Fruit fly (Drosophila melanogaster) whole organism, embryonic: ENCODE data around the gene Oseg1.

Experiments used
- B-H1 ChIP-seq: fragments of 200-800 bp; sonication (Bioruptor generic); IDR thresholded peaks from 3 replicates; pipeline ENCODE4 v1.3.6; 2022; ENCODE audit warnings: missing biosample characterization, missing genetic modification characterization
- BEAF-32 ChIP-seq: fragments of 200-800 bp; sonication (Bioruptor generic); optimal IDR thresholded peaks from 3 replicates; lab custom pipeline; 2017; ENCODE audit warnings: missing biosample characterization, missing genetic modification characterization, mild to moderate bottlenecking, moderate library complexity, missing genetic modification reagents
- Bdp1 ChIP-seq: fragments of 200-800 bp; sonication (Bioruptor generic); optimal IDR thresholded peaks from 3 replicates; lab custom pipeline; 2016; ENCODE audit warnings: missing biosample characterization, missing genetic modification characterization
- Bteb2 ChIP-seq: fragments of 200-800 bp; sonication (Bioruptor generic); optimal IDR thresholded peaks from 2 replicates; lab custom pipeline; 2016; ENCODE audit warnings: missing biosample characterization, missing genetic modification characterization
- CG10321 ChIP-seq: fragments of 200-800 bp; sonication (Bioruptor generic); IDR thresholded peaks from 2 replicates; pipeline ENCODE4 v1.3.6; 2022; ENCODE audit warnings: missing biosample characterization, missing genetic modification characterization
- CG13296 ChIP-seq: fragments of 200-800 bp; sonication (Bioruptor generic); optimal IDR thresholded peaks from 3 replicates; lab custom pipeline; 2018; ENCODE audit warnings: missing biosample characterization, mild to moderate bottlenecking, missing genetic modification characterization
- CG15601 ChIP-seq: fragments of 200-800 bp; sonication (Bioruptor generic); optimal IDR thresholded peaks from 3 replicates; lab custom pipeline; 2019; ENCODE audit warnings: missing biosample characterization, mild to moderate bottlenecking, missing genetic modification characterization, moderate library complexity
- CG1602 ChIP-seq: fragments of 200-800 bp; sonication (Bioruptor generic); optimal IDR thresholded peaks from 3 replicates; lab custom pipeline; 2016; ENCODE audit warnings: missing biosample characterization, missing genetic modification characterization
- CG18011 ChIP-seq: fragments of 200-800 bp; sonication (Bioruptor generic); optimal IDR thresholded peaks from 2 replicates; lab custom pipeline; 2017; ENCODE audit warnings: missing biosample characterization, missing genetic modification characterization, mild to moderate bottlenecking, moderate library complexity, missing genotype
- CG18262 ChIP-seq: fragments of 200-800 bp; optimal IDR thresholded peaks from 3 replicates; lab custom pipeline; 2019; ENCODE audit warnings: missing biosample characterization, mild to moderate bottlenecking, missing genetic modification characterization, moderate library complexity
- CG18764 ChIP-seq: fragments of 200-800 bp; sonication (Bioruptor generic); optimal IDR thresholded peaks from 3 replicates; lab custom pipeline; 2016; ENCODE audit warnings: missing biosample characterization, missing genetic modification characterization
- CG2120 ChIP-seq: fragments of 200-800 bp; sonication (Bioruptor generic); optimal IDR thresholded peaks from 3 replicates; lab custom pipeline; 2016; ENCODE audit warnings: missing biosample characterization, missing genetic modification characterization
- CG30403 ChIP-seq: fragments of 200-800 bp; sonication (Bioruptor generic); optimal IDR thresholded peaks from 3 replicates; lab custom pipeline; 2016; ENCODE audit warnings: missing biosample characterization, missing genetic modification characterization
- CG3407 ChIP-seq: fragments of 200-800 bp; sonication (Bioruptor generic); optimal IDR thresholded peaks from 2 replicates; lab custom pipeline; 2018; ENCODE audit warnings: missing biosample characterization, mild to moderate bottlenecking, missing genetic modification characterization
- CG3847 ChIP-seq: fragments of 200-800 bp; sonication (Bioruptor generic); IDR thresholded peaks from 2 replicates; pipeline ENCODE4 v1.3.6; 2022; ENCODE audit warnings: missing biosample characterization, missing genetic modification characterization
- CG5953 ChIP-seq: fragments of 200-800 bp; sonication (Bioruptor generic); IDR thresholded peaks from 2 replicates; pipeline ENCODE4 v1.3.6; 2022; ENCODE audit warnings: missing biosample characterization, missing genetic modification characterization
- CG7556 ChIP-seq: fragments of 200-800 bp; sonication (Bioruptor generic); optimal IDR thresholded peaks from 2 replicates; lab custom pipeline; 2017; ENCODE audit warnings: missing biosample characterization, mild to moderate bottlenecking, missing genetic modification characterization
- CG7786 ChIP-seq: fragments of 200-800 bp; sonication (Bioruptor generic); optimal IDR thresholded peaks from 2 replicates; lab custom pipeline; 2016; ENCODE audit warnings: missing biosample characterization, missing genetic modification characterization
- CG8388 ChIP-seq: fragments of 200-800 bp; sonication (Bioruptor generic); optimal IDR thresholded peaks from 2 replicates; lab custom pipeline; 2019; ENCODE audit warnings: missing biosample characterization, mild to moderate bottlenecking, missing genetic modification characterization, moderate library complexity
- CG8478 ChIP-seq: fragments of >200 bp; optimal IDR thresholded peaks from 2 replicates; lab custom pipeline; 2018
- CTCF ChIP-seq: fragments of 200-800 bp; sonication (Bioruptor generic); optimal IDR thresholded peaks from 2 replicates; lab custom pipeline; 2017; ENCODE audit warnings: missing biosample characterization, mild to moderate bottlenecking, missing genetic modification characterization, moderate library complexity
- Camta ChIP-seq: fragments of 200-800 bp; sonication (Bioruptor generic); optimal IDR thresholded peaks from 2 replicates; lab custom pipeline; 2016; ENCODE audit warnings: missing biosample characterization, missing genetic modification characterization
- CkIIα-i1 ChIP-seq: fragments of 200-800 bp; sonication (Bioruptor generic); IDR thresholded peaks from 2 replicates; pipeline ENCODE4 v1.3.6; 2022; ENCODE audit warnings: missing biosample characterization, missing genetic modification characterization
- Doc2 ChIP-seq: fragments of 200-800 bp; sonication (Bioruptor generic); IDR thresholded peaks from 2 replicates; pipeline ENCODE4 v1.3.6; 2022; ENCODE audit warnings: missing biosample characterization, missing genetic modification characterization
- Ets97D ChIP-seq: fragments of 200-800 bp; sonication (Bioruptor generic); optimal IDR thresholded peaks from 3 replicates; lab custom pipeline; 2016; ENCODE audit warnings: missing biosample characterization, missing genetic modification characterization
- Fer3 ChIP-seq: fragments of 200-800 bp; sonication (Bioruptor generic); optimal IDR thresholded peaks from 2 replicates; lab custom pipeline; 2018; ENCODE audit warnings: missing biosample characterization, mild to moderate bottlenecking, missing genetic modification characterization, moderate library complexity
- HHEX ChIP-seq: fragments of 200-800 bp; sonication (Bioruptor generic); optimal IDR thresholded peaks from 3 replicates; lab custom pipeline; 2017; ENCODE audit warnings: missing biosample characterization, mild to moderate bottlenecking, missing genetic modification characterization, missing genetic modification reagents
- HmgD ChIP-seq: fragments of 200-800 bp; sonication (Bioruptor generic); optimal IDR thresholded peaks from 3 replicates; lab custom pipeline; 2016; ENCODE audit warnings: missing biosample characterization, missing genetic modification characterization
- Hmr ChIP-seq: fragments of 200-800 bp; sonication (Bioruptor generic); optimal IDR thresholded peaks from 3 replicates; lab custom pipeline; 2017; ENCODE audit warnings: mild to moderate bottlenecking, missing biosample characterization, missing genetic modification reagents, missing genetic modification characterization
- NFAT ChIP-seq: fragments of 200-800 bp; sonication (Bioruptor generic); IDR thresholded peaks from 2 replicates; pipeline ENCODE4 v1.3.6; 2022; ENCODE audit warnings: missing biosample characterization, missing genetic modification characterization
- Oli ChIP-seq: fragments of 200-800 bp; sonication (Bioruptor generic); optimal IDR thresholded peaks from 2 replicates; lab custom pipeline; 2018; ENCODE audit warnings: missing biosample characterization, mild to moderate bottlenecking, missing genetic modification characterization, moderate library complexity
- Six4 ChIP-seq: fragments of 200-800 bp; sonication (Bioruptor generic); optimal IDR thresholded peaks from 2 replicates; lab custom pipeline; 2016; ENCODE audit warnings: missing biosample characterization, missing genetic modification characterization
- Spps ChIP-seq: fragments of 200-800 bp; sonication (Bioruptor generic); optimal IDR thresholded peaks from 2 replicates; lab custom pipeline; 2018; ENCODE audit warnings: missing biosample characterization, mild to moderate bottlenecking, missing genetic modification characterization
- Usf ChIP-seq: fragments of 200-800 bp; sonication (Bioruptor generic); optimal IDR thresholded peaks from 2 replicates; lab custom pipeline; 2017; ENCODE audit warnings: missing genotype, missing biosample characterization, missing genetic modification characterization
- ash1 ChIP-seq: fragments of 200-800 bp; sonication (Bioruptor generic); optimal IDR thresholded peaks from 2 replicates; lab custom pipeline; 2018; ENCODE audit warnings: missing biosample characterization, mild to moderate bottlenecking, missing genetic modification characterization
- cato ChIP-seq: fragments of 200-800 bp; sonication (Bioruptor generic); optimal IDR thresholded peaks from 2 replicates; lab custom pipeline; 2016; ENCODE audit warnings: missing biosample characterization, missing genetic modification characterization, borderline replicate concordance
- crp ChIP-seq, 2 experiments: fragments of 200-800 bp; sonication (Bioruptor generic); optimal IDR thresholded peaks; 2 replicates in 1 of 2; 3 replicates in 1 of 2; lab custom pipeline; 2017; ENCODE audit warnings: missing biosample characterization in 2 of 2, missing genetic modification characterization in 2 of 2, mild to moderate bottlenecking in 1 of 2, moderate library complexity in 1 of 2
- dysf ChIP-seq: fragments of 200-800 bp; sonication (Bioruptor generic); IDR thresholded peaks from 3 replicates; pipeline ENCODE4 v1.3.6; 2022; ENCODE audit warnings: missing biosample characterization, missing genetic modification characterization
- ewg ChIP-seq: fragments of 200-800 bp; sonication (Bioruptor generic); optimal IDR thresholded peaks from 3 replicates; lab custom pipeline; 2017; ENCODE audit warnings: mild to moderate bottlenecking, missing biosample characterization, missing genetic modification reagents, missing genetic modification characterization
- fd64A ChIP-seq: fragments of 200-800 bp; sonication (Bioruptor generic); optimal IDR thresholded peaks from 3 replicates; lab custom pipeline; 2018; ENCODE audit warnings: missing biosample characterization, mild to moderate bottlenecking, missing genetic modification characterization
- ftz-f1 ChIP-seq: fragments of 200-800 bp; sonication (Bioruptor generic); optimal IDR thresholded peaks from 2 replicates; lab custom pipeline; 2016; ENCODE audit warnings: missing biosample characterization, missing genetic modification characterization
- gfzf ChIP-seq: fragments of 200-800 bp; sonication (Bioruptor generic); optimal IDR thresholded peaks from 2 replicates; lab custom pipeline; 2016; ENCODE audit warnings: missing biosample characterization, mild to moderate bottlenecking, missing genetic modification characterization, moderate library complexity
- pan ChIP-seq, 4 experiments: fragments of >200 bp in 3 of 4; fragments of 200-800 bp in 1 of 4; sonication (Bioruptor generic) in 1 of 4; optimal IDR thresholded peaks in 3 of 4; IDR thresholded peaks in 1 of 4; 2 replicates each; pipeline versions ENCODE4 v1.3.6 to Lab custom; 2017 to 2022; ENCODE audit warnings: missing biosample characterization in 2 of 4, missing genetic modification characterization in 2 of 4, mixed read lengths in 1 of 4
- phol ChIP-seq: fragments of 200-800 bp; sonication (Bioruptor generic); optimal IDR thresholded peaks from 3 replicates; lab custom pipeline; 2018; ENCODE audit warnings: missing biosample characterization, mild to moderate bottlenecking, missing genetic modification characterization, moderate library complexity
- pum ChIP-seq: fragments of 200-800 bp; sonication (Bioruptor generic); optimal IDR thresholded peaks from 2 replicates; lab custom pipeline; 2016; ENCODE audit warnings: missing biosample characterization, missing genetic modification characterization
- tup ChIP-seq: fragments of 200-800 bp; sonication (Bioruptor generic); optimal IDR thresholded peaks from 2 replicates; lab custom pipeline; 2016; ENCODE audit warnings: missing biosample characterization, mild to moderate bottlenecking, missing genetic modification characterization, moderate library complexity
- tx ChIP-seq: fragments of 200-800 bp; sonication (Bioruptor generic); optimal IDR thresholded peaks from 2 replicates; lab custom pipeline; 2016; ENCODE audit warnings: missing biosample characterization, missing genetic modification characterization
- zfh1 ChIP-seq: fragments of 200-800 bp; sonication (Bioruptor generic); IDR thresholded peaks from 3 replicates; pipeline ENCODE4 v1.3.6; 2022; ENCODE audit warnings: missing biosample characterization, missing genetic modification characterization

The Oseg1 gene

DNA sequence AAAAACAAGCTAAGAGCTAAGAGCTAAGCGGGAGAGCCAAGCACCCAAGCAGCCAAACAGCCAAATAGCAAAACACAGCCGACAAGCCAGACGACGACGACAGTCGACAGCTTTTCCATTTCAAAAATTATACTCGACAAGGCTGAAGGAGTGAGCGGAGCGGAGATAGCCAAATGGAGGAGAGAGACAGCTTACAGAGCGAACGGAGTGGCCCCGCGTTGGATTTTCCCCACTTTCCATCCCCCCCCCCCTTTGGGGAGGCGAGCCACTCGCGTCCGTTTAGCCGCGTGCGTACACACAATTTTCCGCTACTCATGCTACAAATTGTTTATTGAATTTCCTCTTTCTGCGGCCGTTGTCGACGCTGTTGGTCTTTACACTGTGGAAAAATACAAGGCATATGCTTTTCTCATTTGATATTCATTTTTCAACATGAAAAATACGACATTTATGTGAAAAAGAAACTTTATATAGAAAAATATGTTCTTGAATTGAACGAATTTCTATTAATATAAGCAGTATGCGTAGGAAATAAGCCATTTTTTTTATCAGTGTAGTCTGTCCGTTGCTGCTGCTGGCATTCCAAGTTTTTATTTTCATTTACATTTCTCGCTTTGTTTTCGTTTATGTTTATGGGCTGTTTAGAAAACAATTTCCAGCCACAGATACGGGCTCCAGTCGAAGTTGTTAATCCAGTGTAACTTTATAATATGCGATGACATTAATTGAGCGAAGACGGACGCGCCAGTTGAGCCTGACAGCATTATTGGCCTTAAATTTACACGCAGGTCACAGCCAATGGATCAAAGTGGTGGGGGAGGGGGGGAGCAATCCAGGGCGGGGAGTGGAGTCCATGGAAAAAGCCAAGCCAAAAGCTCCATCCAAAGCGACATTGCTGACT is 45.5 kb upstream of the Oseg1 start (continued):
- TF ChIP-seq pan (optimal IDR thresholded peaks at IDR 0.05; lab: Kevin White, UChicago) (no peak), pan (GFP tag; optimal IDR thresholded peaks at IDR 0.05 in 1 of 2, IDR thresholded peaks at IDR 0.05 in 1 of 2) (peak in 1 of 2 experiments; percentile 98), tup (GFP tag; lab: Kevin White, UChicago) (peak; percentile 95), fd64A (GFP tag; lab: Kevin White, UChicago) (peak; percentile 99), Ets97D (GFP tag; lab: Kevin White, UChicago) (peak; percentile 93), CG8478 (no peak), NFAT (GFP tag; lab: Robert Waterston, UW) (peak; percentile 90), CG1602 (GFP tag; lab: Kevin White, UChicago) (peak; percentile 99), CG18764 (GFP tag; lab: Kevin White, UChicago) (peak; percentile 97), Camta (peak; percentile 98), Fer3 (peak; percentile 98), phol (tag; lab: Kevin White, UChicago) (peak; percentile 99), HmgD (GFP tag; lab: Kevin White, UChicago) (peak; percentile 95), zfh1 (GFP tag; lab: Robert Waterston, UW) (peak; percentile 99), ftz-f1 (GFP tag; lab: Kevin White, UChicago) (peak; percentile 46), CG3847 (peak; percentile 97), Spps (peak; percentile 99), crp (GFP tag; optimal IDR thresholded peaks at IDR 0.05; lab: Kevin White, UChicago) (peak; percentile 18 to 71), B-H1 (GFP tag; lab: Robert Waterston, UW) (peak; percentile 96), CkIIα-i1 (GFP tag; lab: Robert Waterston, UW) (peak; percentile 91), ash1 (GFP tag; lab: Kevin White, UChicago) (peak; percentile 74), CG5953 (GFP tag; lab: Robert Waterston, UW) (peak; percentile 97), CG3407 (GFP tag; lab: Kevin White, UChicago) (peak; percentile 98), Bdp1 (GFP tag; lab: Kevin White, UChicago) (peak; percentile 92), Oli (tag; lab: Kevin White, UChicago) (peak; percentile 99), gfzf (GFP tag; lab: Kevin White, UChicago) (peak; percentile 22), CG8388 (GFP tag; lab: Kevin White, UChicago) (peak; percentile 99), tx (GFP tag; lab: Kevin White, UChicago) (peak; percentile 96), CG2120 (GFP tag; lab: Kevin White, UChicago) (peak; percentile 98), CG15601 (tag; lab: Kevin White, UChicago) (peak; percentile 99), CG10321 (GFP tag; lab: Robert Waterston, UW) (peak; percentile 81), Bteb2 (GFP tag; lab: Kevin White, UChicago) (peak; percentile 98), ewg (GFP tag; lab: Kevin White, UChicago) (peak; percentile 97), dysf (GFP tag; lab: Robert Waterston, UW) (peak; percentile 98), BEAF-32 (peak; percentile 10), HHEX (GFP tag; lab: Kevin White, UChicago) (peak; percentile 97), Usf (GFP tag; lab: Kevin White, UChicago) (peak; percentile 90), cato (GFP tag; lab: Kevin White, UChicago) (peak; percentile 97), CTCF (GFP tag; lab: Kevin White, UChicago) (peak; percentile 73), CG7786 (GFP tag; lab: Kevin White, UChicago) (peak; percentile 97), CG13296 (GFP tag; lab: Kevin White, UChicago) (peak; percentile 95), pum (GFP tag; lab: Kevin White, UChicago) (peak; percentile 98), CG7556 (GFP tag; lab: Kevin White, UChicago) (peak; percentile 99), Six4 (peak; percentile 99), Hmr (peak; percentile 98), CG18011 (peak; percentile 89), CG30403 (peak; percentile 99), CG18262 (tag; lab: Kevin White, UChicago) (peak; percentile 99), Doc2 (peak; percentile 81)
